Fruit fly (Drosophila melanogaster) whole organism, embryonic: ENCODE data around the gene CG4270.

ENCODE experiments used
- ATbp ChIP-seq: fragments of 200-800 bp; sonication (Bioruptor generic); optimal IDR thresholded peaks from 2 replicates; lab custom pipeline; 2017; ENCODE audit warnings: missing biosample characterization, mild to moderate bottlenecking, missing genetic modification characterization, missing genetic modification reagents
- CG10147 ChIP-seq: fragments of 200-800 bp; sonication (Bioruptor generic); optimal IDR thresholded peaks from 2 replicates; lab custom pipeline; 2019; ENCODE audit warnings: missing biosample characterization, mild to moderate bottlenecking, missing genetic modification characterization, moderate library complexity
- CG11560 ChIP-seq: fragments of 200-800 bp; sonication (Bioruptor generic); IDR thresholded peaks from 3 replicates; pipeline ENCODE4 v1.3.6; 2022; ENCODE audit warnings: missing biosample characterization, missing genetic modification characterization
- CG13624 ChIP-seq: fragments of 200-800 bp; sonication (Bioruptor generic); optimal IDR thresholded peaks from 2 replicates; lab custom pipeline; 2016; ENCODE audit warnings: missing biosample characterization, missing genetic modification characterization
- CG16813 ChIP-seq: fragments of 200-800 bp; sonication (Bioruptor generic); IDR thresholded peaks from 3 replicates; pipeline ENCODE4 v1.3.6; 2022; ENCODE audit warnings: missing biosample characterization, missing genetic modification characterization; ENCODE audit not compliant: partially characterized antibody
- CG16863 ChIP-seq: fragments of 200-800 bp; sonication (Bioruptor generic); optimal IDR thresholded peaks from 3 replicates; lab custom pipeline; 2016; ENCODE audit warnings: missing biosample characterization, missing genetic modification characterization
- CG1792 ChIP-seq: fragments of 200-800 bp; sonication (Bioruptor generic); optimal IDR thresholded peaks from 2 replicates; lab custom pipeline; 2016; ENCODE audit warnings: missing biosample characterization, missing genetic modification characterization
- CG18011 ChIP-seq: fragments of 200-800 bp; sonication (Bioruptor generic); optimal IDR thresholded peaks from 2 replicates; lab custom pipeline; 2017; ENCODE audit warnings: missing biosample characterization, missing genetic modification characterization, mild to moderate bottlenecking, moderate library complexity, missing genotype
- CG1832 ChIP-seq: fragments of 200-800 bp; sonication (Bioruptor generic); optimal IDR thresholded peaks from 2 replicates; lab custom pipeline; 2017; ENCODE audit warnings: missing biosample characterization, mild to moderate bottlenecking, missing genetic modification characterization, inconsistent platforms
- CG18599 ChIP-seq: fragments of 200-800 bp; sonication (Bioruptor generic); optimal IDR thresholded peaks from 3 replicates; lab custom pipeline; 2017; ENCODE audit warnings: missing biosample characterization, missing genetic modification characterization, mild to moderate bottlenecking, moderate library complexity, missing genetic modification reagents
- CG2116 ChIP-seq: fragments of 200-800 bp; sonication (Bioruptor generic); optimal IDR thresholded peaks from 3 replicates; lab custom pipeline; 2018; ENCODE audit warnings: missing biosample characterization, mild to moderate bottlenecking, missing genetic modification characterization
- CG32767 ChIP-seq: fragments of 200-800 bp; sonication (Bioruptor generic); IDR thresholded peaks from 2 replicates; pipeline ENCODE4 v1.3.6; 2022; ENCODE audit warnings: missing biosample characterization, missing genetic modification characterization
- CG3995 ChIP-seq: fragments of 200-800 bp; sonication (Bioruptor generic); optimal IDR thresholded peaks from 3 replicates; lab custom pipeline; 2016; ENCODE audit warnings: missing biosample characterization, missing genetic modification characterization
- CG4360 ChIP-seq: fragments of 200-800 bp; sonication (Bioruptor generic); IDR thresholded peaks from 2 replicates; pipeline ENCODE4 v1.3.6; 2022; ENCODE audit warnings: missing biosample characterization, missing genetic modification characterization
- CG4730 ChIP-seq: fragments of 200-800 bp; sonication (Bioruptor generic); IDR thresholded peaks from 2 replicates; pipeline ENCODE4 v1.3.6; 2022; ENCODE audit warnings: missing biosample characterization, missing genetic modification characterization
- CG6272 ChIP-seq: fragments of 200-800 bp; sonication (Bioruptor generic); IDR thresholded peaks from 2 replicates; pipeline ENCODE4 v1.3.6; 2022; ENCODE audit warnings: missing biosample characterization, missing genetic modification characterization
- CG6791 ChIP-seq: fragments of 200-800 bp; sonication (Bioruptor generic); IDR thresholded peaks from 3 replicates; pipeline ENCODE4 v1.3.6; 2022; ENCODE audit warnings: missing biosample characterization, missing genetic modification characterization; ENCODE audit not compliant: partially characterized antibody
- CG7928 ChIP-seq: fragments of 200-800 bp; sonication (Bioruptor generic); optimal IDR thresholded peaks from 2 replicates; lab custom pipeline; 2017; ENCODE audit warnings: missing biosample characterization, mild to moderate bottlenecking, missing genetic modification characterization
- CG8281 ChIP-seq: fragments of 200-800 bp; sonication (Bioruptor generic); optimal IDR thresholded peaks from 2 replicates; lab custom pipeline; 2018; ENCODE audit warnings: missing biosample characterization, mild to moderate bottlenecking, missing genetic modification characterization, moderate library complexity
- CG9437 ChIP-seq: fragments of 200-800 bp; sonication (Bioruptor generic); optimal IDR thresholded peaks from 2 replicates; lab custom pipeline; 2018; ENCODE audit warnings: missing biosample characterization, mild to moderate bottlenecking, missing genetic modification characterization
- CTCF ChIP-seq: fragments of 200-800 bp; sonication (Bioruptor generic); optimal IDR thresholded peaks from 2 replicates; lab custom pipeline; 2017; ENCODE audit warnings: missing biosample characterization, mild to moderate bottlenecking, missing genetic modification characterization, moderate library complexity
- CoRest ChIP-seq: fragments of 200-800 bp; sonication (Bioruptor generic); optimal IDR thresholded peaks from 3 replicates; lab custom pipeline; 2018; ENCODE audit warnings: missing biosample characterization, mild to moderate bottlenecking, missing genetic modification characterization, moderate library complexity
- CrebB ChIP-seq: fragments of 200-800 bp; sonication (Bioruptor generic); optimal IDR thresholded peaks from 3 replicates; lab custom pipeline; 2018; ENCODE audit warnings: missing biosample characterization, mild to moderate bottlenecking, missing genetic modification characterization
- Dbx ChIP-seq: fragments of 200-800 bp; sonication (Bioruptor generic); IDR thresholded peaks from 3 replicates; pipeline ENCODE4 v1.3.6; 2022; ENCODE audit warnings: missing biosample characterization, missing genetic modification characterization
- Hr78 ChIP-seq, 2 experiments: fragments of 200-800 bp in 1 of 2; fragments of >200 bp in 1 of 2; sonication (Bioruptor generic) in 1 of 2; optimal IDR thresholded peaks; 2 replicates each; lab custom pipeline; 2017 to 2019; ENCODE audit warnings: missing biosample characterization in 2 of 2, missing genetic modification characterization in 2 of 2, mild to moderate bottlenecking in 1 of 2, moderate library complexity in 1 of 2
- Lim3 ChIP-seq: fragments of 200-800 bp; sonication (Bioruptor generic); IDR thresholded peaks from 2 replicates; pipeline ENCODE4 v1.3.6; 2022; ENCODE audit warnings: missing biosample characterization, missing genetic modification characterization
- NFAT ChIP-seq: fragments of 200-800 bp; sonication (Bioruptor generic); IDR thresholded peaks from 2 replicates; pipeline ENCODE4 v1.3.6; 2022; ENCODE audit warnings: missing biosample characterization, missing genetic modification characterization
- Nf-YC ChIP-seq: fragments of 200-800 bp; optimal IDR thresholded peaks from 3 replicates; lab custom pipeline; 2019; ENCODE audit warnings: missing biosample characterization, mild to moderate bottlenecking, missing genetic modification characterization, moderate library complexity
- PHDP ChIP-seq: fragments of 200-800 bp; sonication (Bioruptor generic); optimal IDR thresholded peaks from 3 replicates; lab custom pipeline; 2018; ENCODE audit warnings: missing biosample characterization, mild to moderate bottlenecking, missing genetic modification characterization, moderate library complexity
- Poxn ChIP-seq: fragments of 200-800 bp; sonication (Bioruptor generic); IDR thresholded peaks from 2 replicates; pipeline ENCODE4 v1.3.6; 2022; ENCODE audit warnings: missing biosample characterization, missing genetic modification characterization
- Sox102F ChIP-seq: fragments of 200-800 bp; sonication (Bioruptor generic); optimal IDR thresholded peaks from 2 replicates; lab custom pipeline; 2018; ENCODE audit warnings: missing biosample characterization, mild to moderate bottlenecking, missing genetic modification characterization, moderate library complexity
- YL-1 ChIP-seq: fragments of 200-800 bp; sonication (Bioruptor generic); optimal IDR thresholded peaks from 3 replicates; lab custom pipeline; 2017; ENCODE audit warnings: missing biosample characterization, mild to moderate bottlenecking, missing genetic modification characterization
- ash1 ChIP-seq: fragments of 200-800 bp; sonication (Bioruptor generic); optimal IDR thresholded peaks from 2 replicates; lab custom pipeline; 2018; ENCODE audit warnings: missing biosample characterization, mild to moderate bottlenecking, missing genetic modification characterization
- ato ChIP-seq: fragments of 200-800 bp; sonication (Bioruptor generic); IDR thresholded peaks from 2 replicates; pipeline ENCODE4 v1.3.6; 2022; ENCODE audit warnings: missing biosample characterization, missing genetic modification characterization; ENCODE audit not compliant: partially characterized antibody
- caup ChIP-seq: fragments of 200-800 bp; sonication (Bioruptor generic); optimal IDR thresholded peaks from 3 replicates; lab custom pipeline; 2017; ENCODE audit warnings: missing biosample characterization, mild to moderate bottlenecking, missing genetic modification characterization, moderate library complexity; ENCODE audit not compliant: severe bottlenecking
- chn ChIP-seq: fragments of 200-800 bp; sonication (Bioruptor generic); optimal IDR thresholded peaks from 2 replicates; lab custom pipeline; 2016; ENCODE audit warnings: missing biosample characterization, missing genetic modification characterization
- croc ChIP-seq: fragments of 200-800 bp; sonication (Bioruptor generic); conservative IDR thresholded peaks from 3 replicates; pipeline ENCODE4 v1.3.6; 2022; ENCODE audit warnings: missing biosample characterization, missing genetic modification characterization
- da ChIP-seq: fragments of 200-800 bp; sonication (Bioruptor generic); optimal IDR thresholded peaks from 2 replicates; lab custom pipeline; 2016; ENCODE audit warnings: missing biosample characterization, missing genetic modification characterization
- fu2 ChIP-seq: fragments of 200-800 bp; sonication (Bioruptor generic); optimal IDR thresholded peaks from 2 replicates; lab custom pipeline; 2016; ENCODE audit warnings: missing biosample characterization, missing genetic modification characterization
- insv ChIP-seq, 2 experiments: fragments of 200-800 bp; sonication (Bioruptor generic); optimal IDR thresholded peaks; 3 replicates each; lab custom pipeline; 2016 to 2018; ENCODE audit warnings: missing biosample characterization in 2 of 2, missing genetic modification characterization in 2 of 2
- jing ChIP-seq: fragments of 200-800 bp; sonication (Bioruptor generic); optimal IDR thresholded peaks from 2 replicates; lab custom pipeline; 2018; ENCODE audit warnings: missing biosample characterization, mild to moderate bottlenecking, missing genetic modification characterization
- mam ChIP-seq: fragments of 200-800 bp; sonication (Bioruptor generic); optimal IDR thresholded peaks from 3 replicates; lab custom pipeline; 2016; ENCODE audit warnings: missing biosample characterization, missing genetic modification characterization
- mld ChIP-seq: fragments of 200-800 bp; sonication (Bioruptor generic); IDR thresholded peaks from 3 replicates; pipeline ENCODE4 v1.3.6; 2022; ENCODE audit warnings: missing biosample characterization, missing genetic modification characterization; ENCODE audit not compliant: partially characterized antibody
- sisA ChIP-seq: fragments of 200-800 bp; sonication (Bioruptor generic); IDR thresholded peaks from 2 replicates; pipeline ENCODE4 v1.3.6; 2022; ENCODE audit warnings: missing biosample characterization, missing genetic modification characterization
- stc ChIP-seq: fragments of 200-800 bp; sonication (Bioruptor generic); IDR thresholded peaks from 2 replicates; pipeline ENCODE4 v1.3.6; 2022; ENCODE audit warnings: missing biosample characterization, missing genetic modification characterization
- ttk ChIP-seq: fragments of 200-800 bp; sonication (Bioruptor generic); IDR thresholded peaks from 2 replicates; pipeline ENCODE4 v2.1.2; 2022; ENCODE audit warnings: missing biosample characterization, missing genetic modification characterization
- unpg ChIP-seq: fragments of 200-800 bp; sonication (Bioruptor generic); optimal IDR thresholded peaks from 3 replicates; lab custom pipeline; 2018; ENCODE audit warnings: missing biosample characterization, mild to moderate bottlenecking, missing genetic modification characterization, moderate library complexity
- wdn ChIP-seq: fragments of 200-800 bp; sonication (Bioruptor generic); IDR thresholded peaks from 2 replicates; pipeline ENCODE4 v1.3.6; 2022; ENCODE audit warnings: missing biosample characterization, missing genetic modification characterization

The CG4270 gene

dm6 chr2L:2226259-2227121, 36.8 kb upstream of the CG4270 start, which contains the start of the genes CG15387 and sau (continued):
- TF ChIP-seq PHDP (tag; lab: Kevin White, UChicago) (peak; percentile 89), Poxn (GFP tag; lab: Robert Waterston, UW) (peak; percentile 41; the same call in 1 of the 2 replicates), CG6272 (GFP tag; lab: Robert Waterston, UW) (peak; percentile 77), chn (peak; percentile 93), Nf-YC (tag; lab: Kevin White, UChicago) (peak; percentile 78), CG18599 (peak; percentile 90), CG16863 (GFP tag; lab: Kevin White, UChicago) (peak; percentile 92), YL-1 (GFP tag; lab: Kevin White, UChicago) (peak; percentile 29), sisA (peak; percentile 83), ttk (GFP tag; lab: Robert Waterston, UW) (peak; percentile 80), CG8281 (tag; lab: Kevin White, UChicago) (peak; percentile 50), CG11560 (tag; lab: Robert Waterston, UW) (peak; percentile 49; the same call in 2 of the 3 replicates), CG32767 (GFP tag; lab: Robert Waterston, UW) (peak; percentile 85), CG1792 (peak; percentile 77), stc (peak; percentile 82), CTCF (GFP tag; lab: Kevin White, UChicago) (peak; percentile 23), ash1 (GFP tag; lab: Kevin White, UChicago) (no peak), caup (GFP tag; lab: Kevin White, UChicago) (peak; percentile 88), CG4730 (GFP tag; lab: Robert Waterston, UW) (peak; percentile 66), da (GFP tag; lab: Kevin White, UChicago) (peak; percentile 65), ato (peak; percentile 72), CG1832 (GFP tag; lab: Kevin White, UChicago) (no peak), CG10147 (GFP tag; lab: Kevin White, UChicago) (peak; percentile 84), CG16813 (peak; percentile 94), ATbp (GFP tag; lab: Kevin White, UChicago) (peak; percentile 56), NFAT (GFP tag; lab: Robert Waterston, UW) (no peak; the same call in none of the 2 replicates), mam (GFP tag; lab: Kevin White, UChicago) (peak; percentile 95), fu2 (GFP tag; lab: Kevin White, UChicago) (peak; percentile 91), CrebB (tag; lab: Kevin White, UChicago) (peak; percentile 81), CG6791 (GFP tag; lab: Robert Waterston, UW) (peak; percentile 84), CG3995 (peak; percentile 80), Hr78 (GFP tag; optimal IDR thresholded peaks at IDR 0.05; lab: Kevin White, UChicago) (peak in 1 of 2 experiments; percentile 51), CG2116 (GFP tag; lab: Kevin White, UChicago) (peak; percentile 90), CG4360 (GFP tag; lab: Robert Waterston, UW) (peak; percentile 38), insv (GFP tag; optimal IDR thresholded peaks at IDR 0.05; lab: Kevin White, UChicago) (peak in 1 of 2 experiments; percentile 63), wdn (peak; percentile 73; the same call in 1 of the 2 replicates), CG9437 (GFP tag; lab: Kevin White, UChicago) (peak; percentile 85), Dbx (GFP tag; lab: Robert Waterston, UW) (peak; percentile 84), CoRest (tag; lab: Kevin White, UChicago) (peak; percentile 91), Sox102F (peak; percentile 86), mld (GFP tag; lab: Robert Waterston, UW) (peak; percentile 90), CG7928 (GFP tag; lab: Kevin White, UChicago) (peak; percentile 54), jing (peak; percentile 9), CG13624 (GFP tag; lab: Kevin White, UChicago) (peak; percentile 92), CG18011 (peak; percentile 71), croc (GFP tag; lab: Robert Waterston, UW) (peak; percentile 65), unpg (peak; percentile 85), Lim3 (GFP tag; lab: Robert Waterston, UW) (no peak)
